Worm (Caenorhabditis elegans): ENCODE results near the gene ttbk-8.2.

ttbk-8.2 gene

DNA sequence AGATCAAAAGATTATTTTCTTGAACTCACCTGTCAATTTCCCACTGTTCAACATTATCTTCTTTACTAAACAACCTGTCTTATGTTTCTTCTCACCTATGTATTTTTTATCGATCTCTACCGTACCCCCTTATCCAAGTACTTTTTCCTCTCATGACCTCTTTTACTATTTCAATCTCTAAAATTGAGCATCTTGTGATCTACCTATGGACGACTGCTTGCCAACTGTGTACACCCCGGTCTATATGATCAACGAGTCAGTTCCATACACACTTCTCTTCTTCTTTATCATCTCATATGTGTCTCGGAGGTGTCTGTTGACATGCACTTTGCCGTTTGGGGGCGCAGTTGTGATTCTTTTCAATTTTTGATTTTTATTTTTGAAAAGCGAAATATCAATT lies 41.6 kb upstream of the ttbk-8.2 start (continued):
- no peak for TF ChIP-seq athp-1 (tag; optimal IDR thresholded peaks at IDR 0.05)
- no peak for TF ChIP-seq egrh-3 (GFP tag; IDR thresholded peaks at IDR 0.05)
- no peak for TF ChIP-seq hlh-26 (GFP tag; conservative IDR thresholded peaks at IDR 0.05)
- peak; percentile 21 for TF ChIP-seq nhr-90 (tag; optimal IDR thresholded peaks at IDR 0.05)
- TF ChIP-seq Y67H2A.10 (GFP tag; conservative IDR thresholded peaks at IDR 0.05) = no peak
- no peak for TF ChIP-seq F22D6.2 (tag; optimal IDR thresholded peaks at IDR 0.05)
- TF ChIP-seq mcd-1 (GFP tag; IDR thresholded peaks at IDR 0.05) = no peak
- no peak for TF ChIP-seq ceh-91 (GFP tag; IDR thresholded peaks at IDR 0.05)
- no peak for TF ChIP-seq nfya-1 (tag; optimal IDR thresholded peaks at IDR 0.05; ENCODE audit: borderline replicate concordance, insufficient read depth)
- TF ChIP-seq lin-26 (GFP tag; IDR thresholded peaks at IDR 0.05) = no peak
- TF ChIP-seq snpc-4 (GFP tag; optimal IDR thresholded peaks at IDR 0.05) = no peak
- peak in 1 of 4 experiments; percentile 16 for TF ChIP-seq snpc-4 (tag; optimal IDR thresholded peaks at IDR 0.05)
- peak; percentile 67 for TF ChIP-seq dox-1 (GFP tag; IDR thresholded peaks at IDR 0.05)
- peak; percentile 31 for TF ChIP-seq ztf-22 (GFP tag; optimal IDR thresholded peaks at IDR 0.05)
- no peak for TF ChIP-seq lsl-1 (GFP tag; optimal IDR thresholded peaks at IDR 0.05)
- TF ChIP-seq ama-1 (optimal IDR thresholded peaks at IDR 0.05) = no peak
- no peak for TF ChIP-seq ama-1 (GFP tag; optimal IDR thresholded peaks at IDR 0.05)
- no peak for TF ChIP-seq bed-2 (GFP tag; IDR thresholded peaks at IDR 0.05)
- TF ChIP-seq rec-8 (tag; optimal IDR thresholded peaks at IDR 0.05) = no peak
- no peak for TF ChIP-seq ceh-27 (GFP tag; optimal IDR thresholded peaks at IDR 0.05)
- TF ChIP-seq akir-1 (GFP tag; optimal IDR thresholded peaks at IDR 0.05) = no peak

- TF ChIP-seq rec-8 (tag; optimal IDR thresholded peaks at IDR 0.05) (no peak), F39B2.1 (GFP tag; IDR thresholded peaks at IDR 0.05) (no peak), F37B4.10 (GFP tag; IDR thresholded peaks at IDR 0.05) (no peak), ztf-3 (GFP tag; optimal IDR thresholded peaks at IDR 0.05) (peak; percentile 57), snpc-3.4 (tag; optimal IDR thresholded peaks at IDR 0.05) (no peak), sdz-38 (tag; optimal IDR thresholded peaks at IDR 0.05) (no peak), madf-8 (GFP tag; conservative IDR thresholded peaks at IDR 0.05) (no peak), nhr-27 (tag; optimal IDR thresholded peaks at IDR 0.05) (no peak), lag-1 (GFP tag; IDR thresholded peaks at IDR 0.05) (no peak), zfh-2 (GFP tag; conservative IDR thresholded peaks at IDR 0.05) (no peak), Y67H2A.10 (GFP tag; conservative IDR thresholded peaks at IDR 0.05) (no peak), ccch-3 (GFP tag; optimal IDR thresholded peaks at IDR 0.05) (no peak), F22D6.2 (tag; optimal IDR thresholded peaks at IDR 0.05) (peak; percentile 64), F23B12.7 (tag; optimal IDR thresholded peaks at IDR 0.05; ENCODE audit: insufficient read depth) (peak; percentile 50), athp-1 (tag; optimal IDR thresholded peaks at IDR 0.05) (no peak), efl-1 (GFP tag; optimal IDR thresholded peaks at IDR 0.05) (no peak), Y79H2A.3 (GFP tag; conservative IDR thresholded peaks at IDR 0.05) (no peak), rpc-1 (optimal IDR thresholded peaks at IDR 0.05) (no peak), rpc-1 (tag; optimal IDR thresholded peaks at IDR 0.05) (no peak), madf-3 (GFP tag; IDR thresholded peaks at IDR 0.05) (peak; percentile 52; the same call in 1 of the 2 replicates), him-1 (tag; optimal IDR thresholded peaks at IDR 0.05) (no peak), lin-54 (GFP tag; optimal IDR thresholded peaks at IDR 0.05) (peak; percentile 61), ztf-28 (GFP tag; IDR thresholded peaks at IDR 0.05) (no peak), nfya-2 (GFP tag; IDR thresholded peaks at IDR 0.05) (no peak), unc-62 (GFP tag; optimal IDR thresholded peaks at IDR 0.05) (peak; percentile 93), attf-6 (GFP tag; IDR thresholded peaks at IDR 0.05) (no peak), gei-17 (GFP tag; optimal IDR thresholded peaks at IDR 0.05) (no peak), ceh-91 (GFP tag; IDR thresholded peaks at IDR 0.05) (no peak), hmg-20 (GFP tag; IDR thresholded peaks at IDR 0.05) (no peak), bed-2 (GFP tag; IDR thresholded peaks at IDR 0.05) (no peak), lin-35 (GFP tag; optimal IDR thresholded peaks at IDR 0.05) (peak in 1 of 3 experiments; percentile 2), aptf-2 (GFP tag; conservative IDR thresholded peaks at IDR 0.05) (no peak), B0035.1 (tag; optimal IDR thresholded peaks at IDR 0.05) (no peak), tbp1 (GFP tag; optimal IDR thresholded peaks at IDR 0.05) (peak; percentile 51)
These were observed 40.6 kb upstream of the ttbk-8.2 start for ce11 chrIV:5591134-5591533.
